Worm (Caenorhabditis elegans) whole organism, L4 larva: ENCODE measurements around the gene lgc-8.

Source experiments
- ceh-20 ChIP-seq: fragments of 200-800 bp; sonication (Bioruptor generic); IDR thresholded peaks from 2 replicates; pipeline ENCODE4 v1.3.6; 2022; ENCODE audit warnings: missing genetic modification reagents, missing genetic modification characterization, missing compliant biosample characterization
- ceh-44 ChIP-seq: fragments of 200-800 bp; sonication (Bioruptor generic); IDR thresholded peaks from 2 replicates; pipeline ENCODE4 v1.3.6; 2022; ENCODE audit warnings: missing genetic modification reagents, missing genetic modification characterization, missing compliant biosample characterization
- nhr-237 ChIP-seq: sonication (generic microtip); optimal IDR thresholded peaks from 2 replicates; lab custom pipeline; 2017; ENCODE audit warnings: missing biosample characterization, missing genetic modification characterization

DNA sequence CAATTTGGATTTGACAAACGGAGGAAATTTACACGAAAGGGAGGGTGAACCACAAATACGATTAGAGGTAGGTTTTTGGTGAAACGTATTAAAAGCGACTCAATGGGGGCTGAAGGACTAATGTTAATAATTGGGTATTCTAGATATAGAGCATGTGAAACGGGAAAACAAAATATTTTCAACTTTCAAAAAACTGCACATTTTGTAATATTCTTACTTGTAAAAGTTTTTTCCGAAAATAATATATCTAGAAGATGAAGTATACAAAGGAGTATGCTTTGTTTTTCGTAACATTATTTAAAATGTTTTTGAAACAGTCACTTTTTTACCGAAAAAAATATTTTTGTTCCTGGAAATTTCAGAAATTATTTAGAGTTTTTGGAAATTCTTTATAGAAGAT lies 26.3 kb downstream of the lgc-8 start:
- TF ChIP-seq ceh-44 (GFP tag; lab: Robert Waterston, UW) = no peak
- no peak for TF ChIP-seq nhr-237
- no peak for TF ChIP-seq ceh-20
